Worm (Caenorhabditis elegans): ENCODE data around the gene fem-2.

DNA sequence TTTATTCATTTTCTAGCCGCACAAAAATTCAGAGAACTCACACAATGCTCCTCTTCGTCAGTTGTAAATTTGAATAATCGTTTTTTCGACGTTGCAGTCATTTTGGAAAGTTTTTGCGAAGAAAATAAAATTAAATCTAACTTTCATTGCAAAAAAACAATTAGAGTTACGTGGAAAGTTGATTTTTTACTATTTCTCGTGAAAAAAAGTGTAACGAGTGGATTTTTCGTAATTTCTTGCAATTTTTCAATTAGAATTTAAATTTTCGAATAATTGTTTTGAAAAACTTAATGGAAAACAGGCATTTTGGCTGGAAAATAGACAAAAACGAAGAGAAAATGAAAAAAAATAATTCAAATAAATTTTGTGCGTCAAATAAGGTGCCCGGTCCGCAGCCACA is 35.7 kb downstream of the fem-2 start, which contains the start of gene Y55B1AR.2:
- TF ChIP-seq flt-1 (GFP tag; IDR thresholded peaks at IDR 0.05): no peak
- no peak for TF ChIP-seq med-1 (GFP tag; optimal IDR thresholded peaks at IDR 0.05; ENCODE audit: insufficient read depth)
